Worm (Caenorhabditis elegans): ENCODE results near the gene apn-1.

- no peak for TF ChIP-seq fkh-10 (GFP tag; optimal IDR thresholded peaks at IDR 0.05)
- TF ChIP-seq ama-1 (optimal IDR thresholded peaks at IDR 0.05): no peak
- peak; percentile 36 for TF ChIP-seq lin-39 (tag; optimal IDR thresholded peaks at IDR 0.05)
- TF ChIP-seq ceh-16 (tag; optimal IDR thresholded peaks at IDR 0.05): no peak
- no peak for TF ChIP-seq zag-1 (tag; optimal IDR thresholded peaks at IDR 0.05)
- no peak for TF ChIP-seq tbx-2 (tag; optimal IDR thresholded peaks at IDR 0.05)
- no peak for TF ChIP-seq unc-39 (tag; optimal IDR thresholded peaks at IDR 0.05)
- no peak for TF ChIP-seq mml-1 (tag; optimal IDR thresholded peaks at IDR 0.05)
- no peak for TF ChIP-seq nhr-11 (tag; optimal IDR thresholded peaks at IDR 0.05)
- TF ChIP-seq pha-4 (tag; optimal IDR thresholded peaks at IDR 0.05): no peak
- no peak for TF ChIP-seq elt-2 (tag; optimal IDR thresholded peaks at IDR 0.05)
Observed at ce11 chrII:8042289-8042688, 5.1 kb upstream of the apn-1 start, which contains the start of gene T05H10.1.
